Worm (Caenorhabditis elegans) whole organism, late embryonic: ENCODE measurements around the gene C27D9.1.

Experiments used
- eyg-1 ChIP-seq: sonication (generic microtip); optimal IDR thresholded peaks from 2 replicates; lab custom pipeline; 2016; ENCODE audit warnings: missing genotype, missing genetic modification characterization, missing compliant biosample characterization
- mec-3 ChIP-seq: sonication (generic microtip); optimal IDR thresholded peaks from 2 replicates; lab custom pipeline; 2016; ENCODE audit warnings: borderline replicate concordance, missing genetic modification characterization, missing compliant biosample characterization
- nhr-11 ChIP-seq: fragments of 150-350 bp; optimal IDR thresholded peaks from 2 replicates; lab custom pipeline; 2014; ENCODE audit warnings: missing biosample characterization, missing genetic modification characterization
- nhr-232 ChIP-seq: sonication (generic microtip); optimal IDR thresholded peaks from 2 replicates; lab custom pipeline; 2016; ENCODE audit warnings: missing genetic modification characterization, missing compliant biosample characterization
- pag-3 ChIP-seq: sonication (generic microtip); optimal IDR thresholded peaks from 2 replicates; lab custom pipeline; 2016; ENCODE audit warnings: missing compliant biosample characterization, missing genetic modification characterization, borderline replicate concordance
- pqm-1 ChIP-seq: sonication (generic microtip); optimal IDR thresholded peaks from 2 replicates; lab custom pipeline; 2016; ENCODE audit warnings: missing genetic modification characterization, missing compliant biosample characterization
- pros-1 ChIP-seq: fragments of 150-350 bp; optimal IDR thresholded peaks from 2 replicates; lab custom pipeline; 2014; ENCODE audit warnings: missing biosample characterization, missing genetic modification reagents, missing genetic modification characterization
- ttx-3 ChIP-seq: sonication (generic microtip); optimal IDR thresholded peaks from 2 replicates; lab custom pipeline; 2016; ENCODE audit warnings: missing genetic modification reagents, missing genetic modification characterization, missing compliant biosample characterization
- unc-55 ChIP-seq: sonication (generic microtip); optimal IDR thresholded peaks from 2 replicates; lab custom pipeline; 2017; ENCODE audit warnings: missing biosample characterization, missing genetic modification reagents, missing genetic modification characterization
- zip-5 ChIP-seq: sonication (generic microtip); optimal IDR thresholded peaks from 2 replicates; lab custom pipeline; 2016; ENCODE audit warnings: missing genetic modification characterization, missing compliant biosample characterization

DNA sequence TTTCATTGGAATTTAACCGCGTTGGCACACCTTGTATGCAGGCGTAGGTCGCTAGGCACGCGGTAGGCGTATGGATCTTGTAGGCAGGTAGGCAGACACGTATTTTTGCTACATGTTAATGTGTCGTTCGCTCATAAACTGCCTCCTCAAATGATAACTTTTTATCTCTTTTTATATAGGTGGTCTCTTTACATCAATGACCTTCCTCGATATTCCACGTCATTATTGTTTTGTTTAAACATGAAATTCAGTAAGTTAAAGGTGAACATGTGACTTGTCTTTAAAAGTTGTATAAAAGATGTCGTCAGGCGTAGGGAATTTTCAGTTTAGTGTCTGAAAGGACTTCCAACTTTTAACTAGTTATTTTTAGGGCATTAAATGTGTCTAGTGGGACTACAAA is 5.5 kb upstream of the C27D9.1 start:
- no peak for TF ChIP-seq mec-3 (tag; lab: Kevin White, UChicago)
- no peak for TF ChIP-seq pros-1 (tag; lab: Kevin White, UChicago)
- TF ChIP-seq pag-3 (tag; lab: Kevin White, UChicago) = no peak
- TF ChIP-seq zip-5 (tag; lab: Kevin White, UChicago) = no peak
- TF ChIP-seq unc-55 = no peak
- no peak for TF ChIP-seq ttx-3 (tag; lab: Kevin White, UChicago)
- no peak for TF ChIP-seq nhr-232 (tag; lab: Kevin White, UChicago)
- TF ChIP-seq eyg-1 (tag; lab: Kevin White, UChicago) = no peak
- no peak for TF ChIP-seq nhr-11 (tag; lab: Kevin White, UChicago)
- TF ChIP-seq pqm-1 = no peak
